Worm (Caenorhabditis elegans) whole organism, L1 larva: ENCODE measurements around the gene bbs-5.

ENCODE experiments used
- C04F5.9 ChIP-seq: sonication (generic microtip); optimal IDR thresholded peaks from 2 replicates; lab custom pipeline; 2016; ENCODE audit warnings: missing genetic modification characterization, missing compliant biosample characterization
- C16A3.4 ChIP-seq: fragments of 150-350 bp; optimal IDR thresholded peaks from 2 replicates; lab custom pipeline; 2014; ENCODE audit warnings: missing biosample characterization, missing genetic modification characterization
- C34B4.2 ChIP-seq: sonication (generic microtip); optimal IDR thresholded peaks from 2 replicates; lab custom pipeline; 2017; ENCODE audit warnings: mild to moderate bottlenecking, missing genetic modification characterization, missing compliant biosample characterization
- Y116A8C.19 ChIP-seq: sonication (generic microtip); optimal IDR thresholded peaks from 2 replicates; lab custom pipeline; 2016; ENCODE audit warnings: missing compliant biosample characterization, missing genetic modification characterization, borderline replicate concordance
- ama-1 ChIP-seq: fragments of 150-350 bp; optimal IDR thresholded peaks from 2 replicates; lab custom pipeline; 2014
- blmp-1 ChIP-seq: fragments of 150-350 bp; optimal IDR thresholded peaks from 2 replicates; lab custom pipeline; 2014; ENCODE audit warnings: missing biosample characterization, missing genetic modification characterization
- ceh-63 ChIP-seq: fragments of 200-800 bp; sonication (Bioruptor generic); optimal IDR thresholded peaks from 2 replicates; lab custom pipeline; 2018; ENCODE audit warnings: mild to moderate bottlenecking, missing genetic modification characterization, missing compliant biosample characterization
- ceh-8 ChIP-seq: fragments of 200-800 bp; sonication (Bioruptor generic); optimal IDR thresholded peaks from 2 replicates; lab custom pipeline; 2018; ENCODE audit warnings: mild to moderate bottlenecking, missing genetic modification characterization, moderate library complexity, missing compliant biosample characterization
- ceh-82 ChIP-seq, 3 experiments: fragments of 150-350 bp in 1 of 3; sonication (generic microtip) in 2 of 3; optimal IDR thresholded peaks; 2 replicates each; lab custom pipeline; 2014 to 2017; ENCODE audit warnings: missing biosample characterization in 3 of 3, missing genetic modification characterization in 3 of 3
- ceh-88 ChIP-seq: fragments of 200-800 bp; sonication (Bioruptor generic); IDR thresholded peaks from 2 replicates; pipeline ENCODE4 v1.3.6; 2022; ENCODE audit warnings: missing genetic modification characterization, missing compliant biosample characterization
- ces-1 ChIP-seq: fragments of 150-350 bp; optimal IDR thresholded peaks from 2 replicates; lab custom pipeline; 2014; ENCODE audit warnings: missing biosample characterization, missing genetic modification reagents, missing genetic modification characterization
- dsc-1 ChIP-seq: sonication (generic microtip); optimal IDR thresholded peaks from 2 replicates; lab custom pipeline; 2016; ENCODE audit warnings: mild to moderate bottlenecking, missing genetic modification characterization, missing compliant biosample characterization
- efl-1 ChIP-seq, 4 experiments: fragments of 150-350 bp; optimal IDR thresholded peaks in 3 of 4; peaks in 1 of 4; 1 replicate in 1 of 4; 2 replicates in 3 of 4; lab custom pipeline; 2014; ENCODE audit warnings: missing biosample characterization in 2 of 4, missing genetic modification characterization in 2 of 4, missing genetic modification reagents in 2 of 4
- efl-3 ChIP-seq: fragments of 200-800 bp; sonication (Bioruptor generic); optimal IDR thresholded peaks from 2 replicates; lab custom pipeline; 2018; ENCODE audit warnings: mild to moderate bottlenecking, missing genetic modification characterization, missing compliant biosample characterization
- egl-13 ChIP-seq: sonication (generic microtip); optimal IDR thresholded peaks from 2 replicates; lab custom pipeline; 2016; ENCODE audit warnings: missing genotype, missing genetic modification reagents, missing genetic modification characterization, missing compliant biosample characterization
- elt-2 ChIP-seq: sonication (generic microtip); optimal IDR thresholded peaks from 2 replicates; lab custom pipeline; 2016; ENCODE audit warnings: missing genetic modification characterization, mild to moderate bottlenecking, inconsistent platforms, missing compliant biosample characterization, missing genetic modification reagents
- elt-3 ChIP-seq, 6 experiments: fragments of 150-350 bp in 1 of 6; sonication (generic microtip); optimal IDR thresholded peaks; 2 replicates each; lab custom pipeline; 2017 to 2018; ENCODE audit warnings: missing biosample characterization in 6 of 6, missing genetic modification characterization in 6 of 6, inconsistent platforms in 1 of 6
- fkh-4 ChIP-seq: sonication (generic microtip); optimal IDR thresholded peaks from 2 replicates; lab custom pipeline; 2016; ENCODE audit warnings: missing compliant biosample characterization, missing genetic modification characterization, borderline replicate concordance
- fos-1 ChIP-seq: fragments of 150-350 bp; optimal IDR thresholded peaks from 2 replicates; lab custom pipeline; 2014; ENCODE audit warnings: missing biosample characterization, missing genetic modification characterization
- hlh-17 ChIP-seq: fragments of 200-800 bp; sonication (Bioruptor generic); optimal IDR thresholded peaks from 2 replicates; lab custom pipeline; 2018; ENCODE audit warnings: missing genetic modification characterization, mild to moderate bottlenecking, missing compliant biosample characterization, moderate library complexity, borderline replicate concordance
- hpl-2 ChIP-seq: fragments of 150-350 bp; optimal IDR thresholded peaks from 2 replicates; lab custom pipeline; 2014; ENCODE audit warnings: missing biosample characterization, missing genetic modification reagents, missing genetic modification characterization
- jun-1 ChIP-seq: fragments of 150-350 bp; optimal IDR thresholded peaks from 2 replicates; lab custom pipeline; 2014; ENCODE audit warnings: missing biosample characterization, missing genetic modification reagents, missing genetic modification characterization
- lin-13 ChIP-seq: fragments of 150-350 bp; optimal IDR thresholded peaks from 2 replicates; lab custom pipeline; 2014; ENCODE audit warnings: missing biosample characterization, missing genetic modification reagents, missing genetic modification characterization
- lin-15B ChIP-seq: fragments of 150-350 bp; sonication (generic microtip); optimal IDR thresholded peaks from 3 replicates; lab custom pipeline; 2014; ENCODE audit warnings: missing biosample characterization, missing genetic modification characterization
- lin-35 ChIP-seq, 2 experiments: fragments of 150-350 bp; optimal IDR thresholded peaks; 2 replicates each; lab custom pipeline; 2014; ENCODE audit warnings: missing biosample characterization in 2 of 2, missing genetic modification characterization in 2 of 2, missing genetic modification reagents in 2 of 2
- lir-3 ChIP-seq: sonication (generic microtip); optimal IDR thresholded peaks from 2 replicates; lab custom pipeline; 2016; ENCODE audit warnings: mild to moderate bottlenecking, missing genetic modification characterization, moderate library complexity, missing compliant biosample characterization; ENCODE audit not compliant: poor library complexity
- lsy-2 ChIP-seq, 2 experiments: fragments of 150-350 bp; optimal IDR thresholded peaks; 2 replicates each; lab custom pipeline; 2014; ENCODE audit warnings: missing biosample characterization in 2 of 2, missing genetic modification characterization in 2 of 2
- mab-9 ChIP-seq: fragments of 200-800 bp; sonication (Bioruptor generic); IDR thresholded peaks from 2 replicates; pipeline ENCODE4 v1.3.6; 2022; ENCODE audit warnings: missing genetic modification reagents, missing genetic modification characterization, missing compliant biosample characterization
- mef-2 ChIP-seq: fragments of 150-350 bp; optimal IDR thresholded peaks from 2 replicates; lab custom pipeline; 2014; ENCODE audit warnings: missing biosample characterization, missing genetic modification characterization
- mep-1 ChIP-seq: fragments of 150-350 bp; optimal IDR thresholded peaks from 2 replicates; lab custom pipeline; 2014; ENCODE audit warnings: missing biosample characterization, missing genetic modification characterization
- nhr-11 ChIP-seq: fragments of 150-350 bp; optimal IDR thresholded peaks from 2 replicates; lab custom pipeline; 2014; ENCODE audit warnings: missing biosample characterization, missing genetic modification characterization
- nhr-19 ChIP-seq: fragments of 200-800 bp; sonication (Bioruptor generic); conservative IDR thresholded peaks from 2 replicates; pipeline ENCODE4 v1.3.6; 2022; ENCODE audit warnings: missing genetic modification characterization, missing compliant biosample characterization
- nhr-28 ChIP-seq: fragments of 150-350 bp; optimal IDR thresholded peaks from 2 replicates; lab custom pipeline; 2014; ENCODE audit warnings: missing biosample characterization, missing genetic modification characterization
- nhr-47 ChIP-seq: sonication (generic microtip); optimal IDR thresholded peaks from 2 replicates; lab custom pipeline; 2016; ENCODE audit warnings: mild to moderate bottlenecking, missing genetic modification characterization, moderate library complexity, missing compliant biosample characterization
- nhr-84 ChIP-seq: sonication (generic microtip); optimal IDR thresholded peaks from 2 replicates; lab custom pipeline; 2017; ENCODE audit warnings: missing biosample characterization, missing genetic modification characterization
- nhr-85 ChIP-seq: sonication (generic microtip); peaks from one replicate; lab custom pipeline; 2016; ENCODE audit warnings: missing genetic modification characterization, inconsistent platforms, missing compliant biosample characterization
- pag-3 ChIP-seq: sonication (generic microtip); optimal IDR thresholded peaks from 2 replicates; lab custom pipeline; 2017; ENCODE audit warnings: missing genetic modification characterization, mild to moderate bottlenecking, missing compliant biosample characterization, antibody characterized with exemption, borderline replicate concordance; ENCODE audit not compliant: insufficient read depth
- pqm-1 ChIP-seq: sonication (generic microtip); optimal IDR thresholded peaks from 3 replicates; lab custom pipeline; 2017; ENCODE audit warnings: missing biosample characterization, missing genetic modification characterization
- skn-1 ChIP-seq: fragments of 150-350 bp; optimal IDR thresholded peaks from 2 replicates; lab custom pipeline; 2014; ENCODE audit warnings: missing biosample characterization, missing genetic modification characterization
- snu-23 ChIP-seq: sonication (generic microtip); optimal IDR thresholded peaks from 2 replicates; lab custom pipeline; 2016; ENCODE audit warnings: missing genetic modification characterization, missing compliant biosample characterization
- sox-4 ChIP-seq: sonication (generic microtip); optimal IDR thresholded peaks from 2 replicates; lab custom pipeline; 2016; ENCODE audit warnings: missing genetic modification characterization, missing compliant biosample characterization
- sup-37 ChIP-seq: fragments of 200-800 bp; sonication (Bioruptor generic); optimal IDR thresholded peaks from 2 replicates; lab custom pipeline; 2018; ENCODE audit warnings: mild to moderate bottlenecking, missing genetic modification characterization, missing compliant biosample characterization
- swsn-7 ChIP-seq: sonication (generic microtip); optimal IDR thresholded peaks from 2 replicates; lab custom pipeline; 2016; ENCODE audit warnings: missing genetic modification characterization, missing compliant biosample characterization
- tbx-2 ChIP-seq: sonication (generic microtip); optimal IDR thresholded peaks from 2 replicates; lab custom pipeline; 2016; ENCODE audit warnings: missing genetic modification characterization, missing compliant biosample characterization
- tlp-1 ChIP-seq: fragments of 150-350 bp; optimal IDR thresholded peaks from 2 replicates; lab custom pipeline; 2014; ENCODE audit warnings: missing biosample characterization, missing genetic modification characterization
- unc-98 ChIP-seq: fragments of 200-800 bp; sonication (Bioruptor generic); IDR thresholded peaks from 2 replicates; pipeline ENCODE4 v1.3.6; 2022; ENCODE audit warnings: missing genetic modification characterization, missing compliant biosample characterization
- vab-15 ChIP-seq: sonication (generic microtip); optimal IDR thresholded peaks from 2 replicates; lab custom pipeline; 2017; ENCODE audit warnings: missing genotype, mild to moderate bottlenecking, missing genetic modification characterization, missing compliant biosample characterization
- xbp-1 ChIP-seq: sonication (generic microtip); optimal IDR thresholded peaks from 2 replicates; lab custom pipeline; 2016; ENCODE audit warnings: missing genetic modification characterization, missing compliant biosample characterization
- zag-1 ChIP-seq: fragments of 150-350 bp; optimal IDR thresholded peaks from 2 replicates; lab custom pipeline; 2014; ENCODE audit warnings: missing biosample characterization, missing genetic modification characterization
- zip-4 ChIP-seq: fragments of 200-800 bp; sonication (Bioruptor generic); optimal IDR thresholded peaks from 2 replicates; lab custom pipeline; 2018; ENCODE audit warnings: mild to moderate bottlenecking, missing genetic modification characterization, moderate library complexity, missing compliant biosample characterization
- ztf-11 ChIP-seq, 2 experiments: sonication (generic microtip); optimal IDR thresholded peaks; 2 replicates each; lab custom pipeline; 2016 to 2017; ENCODE audit warnings: missing genetic modification characterization in 2 of 2, missing biosample characterization in 1 of 2, missing compliant biosample characterization in 1 of 2
- ztf-4 ChIP-seq: fragments of 150-350 bp; optimal IDR thresholded peaks from 2 replicates; lab custom pipeline; 2014; ENCODE audit warnings: missing biosample characterization, missing genetic modification characterization

Gene bbs-5

DNA sequence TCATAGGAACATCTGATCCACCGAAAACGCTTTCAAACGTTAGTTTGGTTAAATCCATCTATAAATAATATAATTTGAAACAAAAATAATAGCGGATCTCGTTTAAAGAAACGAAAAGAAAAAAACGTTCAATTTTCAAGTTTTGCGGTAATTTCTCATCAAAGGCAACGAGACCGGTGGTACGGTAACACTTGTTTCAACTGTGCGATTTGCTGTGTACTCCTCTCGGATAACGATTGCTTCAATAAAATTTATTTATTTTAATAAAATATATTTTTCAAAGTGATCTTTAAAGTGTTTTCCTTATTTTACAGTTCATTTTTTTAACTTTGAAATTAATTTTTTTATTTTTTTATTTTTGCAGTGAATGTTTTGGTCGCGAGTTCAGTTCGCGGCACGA is 43.0 kb downstream of the bbs-5 start, which contains the start of the genes rde-4 and cox-14 (continued):
- TF ChIP-seq hlh-17 (no peak), Y116A8C.19 (tag; lab: Kevin White, UChicago) (no peak), ces-1 (GFP tag; lab: Kevin White, UChicago) (no peak), snu-23 (GFP tag; lab: Kevin White, UChicago) (peak; percentile 87), lin-13 (GFP tag; lab: Kevin White, UChicago) (peak; percentile 82), ama-1 (lab: Kevin White, UChicago) (peak; percentile 58), efl-1 (optimal IDR thresholded peaks at IDR 0.05; lab: Kevin White, UChicago) (peak; percentile 82 to 90), efl-1 (GFP tag; optimal IDR thresholded peaks at IDR 0.05 in 1 of 2; lab: Kevin White, UChicago) (peak; percentile 90 to 98), egl-13 (tag; lab: Kevin White, UChicago) (peak; percentile 71), lin-35 (GFP tag; optimal IDR thresholded peaks at IDR 0.05; lab: Kevin White, UChicago) (peak; percentile 91 to 94), lin-15B (tag; lab: Kevin White, UChicago) (peak; percentile 89), unc-98 (GFP tag; lab: Robert Waterston, UW) (no peak), skn-1 (tag; lab: Kevin White, UChicago) (peak; percentile 92), jun-1 (peak; percentile 50), zag-1 (tag; lab: Kevin White, UChicago) (no peak), ceh-8 (GFP tag; lab: Kevin White, UChicago) (peak; percentile 81), ztf-11 (tag; optimal IDR thresholded peaks at IDR 0.05; lab: Kevin White, UChicago) (peak in 1 of 2 experiments; percentile 44), nhr-85 (peak; percentile 89), vab-15 (tag; lab: Kevin White, UChicago) (no peak), lir-3 (tag; lab: Kevin White, UChicago) (peak; percentile 51), blmp-1 (tag; lab: Kevin White, UChicago) (peak; percentile 90), xbp-1 (tag; lab: Kevin White, UChicago) (peak; percentile 84), tbx-2 (tag; lab: Kevin White, UChicago) (peak; percentile 82), fos-1 (tag; lab: Kevin White, UChicago) (peak; percentile 39), mab-9 (GFP tag; lab: Robert Waterston, UW) (no peak), fkh-4 (tag; lab: Kevin White, UChicago) (no peak), C04F5.9 (tag; lab: Kevin White, UChicago) (no peak), ceh-82 (tag; optimal IDR thresholded peaks at IDR 0.05; lab: Kevin White, UChicago) (peak; percentile 59 to 85 (median 68)), ceh-63 (GFP tag; lab: Kevin White, UChicago) (no peak), mef-2 (tag; lab: Kevin White, UChicago) (no peak), elt-3 (tag; optimal IDR thresholded peaks at IDR 0.05; lab: Kevin White, UChicago) (peak in 2 of 6 experiments; percentile 59 to 81), ceh-88 (GFP tag; lab: Robert Waterston, UW) (no peak), hpl-2 (GFP tag; lab: Kevin White, UChicago) (no peak), swsn-7 (tag; lab: Kevin White, UChicago) (peak; percentile 85), lsy-2 (tag; optimal IDR thresholded peaks at IDR 0.05; lab: Kevin White, UChicago) (peak; percentile 99), pqm-1 (tag; lab: Kevin White, UChicago) (no peak), pag-3 (no peak), C16A3.4 (peak; percentile 81), mep-1 (tag; lab: Kevin White, UChicago) (peak; percentile 94), tlp-1 (tag; lab: Kevin White, UChicago) (no peak), C34B4.2 (no peak), nhr-19 (GFP tag; lab: Robert Waterston, UW) (no peak), efl-3 (no peak), nhr-84 (tag; lab: Kevin White, UChicago) (no peak), zip-4 (GFP tag; lab: Kevin White, UChicago) (no peak), sup-37 (GFP tag; lab: Kevin White, UChicago) (no peak), nhr-11 (tag; lab: Kevin White, UChicago) (peak; percentile 35), ztf-4 (tag; lab: Kevin White, UChicago) (peak; percentile 40), dsc-1 (peak; percentile 78), nhr-47 (tag; lab: Kevin White, UChicago) (peak; percentile 88), elt-2 (tag; lab: Kevin White, UChicago) (peak; percentile 31), nhr-28 (tag; lab: Kevin White, UChicago) (no peak), sox-4 (tag; lab: Kevin White, UChicago) (peak; percentile 56)
